Worm (Caenorhabditis elegans): ENCODE results near the gene sek-3.

sek-3 gene

ce11 chrX:4982009-4982625 is 35.6 kb upstream of the sek-3 start:
- peak; percentile 37 to 38 for TF ChIP-seq mdl-1 (tag; optimal IDR thresholded peaks at IDR 0.05)
- TF ChIP-seq lin-11 (tag; optimal IDR thresholded peaks at IDR 0.05), result peak; percentile 46
- TF ChIP-seq Y55F3AM.14 (GFP tag; optimal IDR thresholded peaks at IDR 0.05), result peak; percentile 57
- peak in 1 of 2 experiments; percentile 58 for TF ChIP-seq lsy-2 (tag; optimal IDR thresholded peaks at IDR 0.05)
- TF ChIP-seq egl-27 (tag; optimal IDR thresholded peaks at IDR 0.05), result no peak
- peak; percentile 47 for TF ChIP-seq C34F6.9 (tag; optimal IDR thresholded peaks at IDR 0.05)
- TF ChIP-seq sma-9 (GFP tag; optimal IDR thresholded peaks at IDR 0.05), result peak; percentile 65
- no peak for TF ChIP-seq sma-9 (tag; optimal IDR thresholded peaks at IDR 0.05)
- no peak for TF ChIP-seq elt-3 (tag; optimal IDR thresholded peaks at IDR 0.05)
- TF ChIP-seq ceh-16 (tag; optimal IDR thresholded peaks at IDR 0.05), result no peak
- TF ChIP-seq nhr-129 (tag; optimal IDR thresholded peaks at IDR 0.05), result peak; percentile 60
- TF ChIP-seq sem-4 (tag; optimal IDR thresholded peaks at IDR 0.05), result peak; percentile 55
- no peak for TF ChIP-seq sma-3 (GFP tag; optimal IDR thresholded peaks at IDR 0.05)
- peak; percentile 41 for TF ChIP-seq mab-5 (tag; optimal IDR thresholded peaks at IDR 0.05)
- no peak for TF ChIP-seq R02D3.7 (tag; optimal IDR thresholded peaks at IDR 0.05)
- TF ChIP-seq alr-1 (tag; optimal IDR thresholded peaks at IDR 0.05), result no peak
- TF ChIP-seq zag-1 (tag; optimal IDR thresholded peaks at IDR 0.05), result peak; percentile 88
- no peak for TF ChIP-seq elt-1 (tag; optimal IDR thresholded peaks at IDR 0.05)
- TF ChIP-seq nhr-237 (tag; optimal IDR thresholded peaks at IDR 0.05), result no peak
- TF ChIP-seq ztf-1 (GFP tag; conservative IDR thresholded peaks at IDR 0.05), result no peak
- TF ChIP-seq ztf-11 (tag; optimal IDR thresholded peaks at IDR 0.05), result no peak
- TF ChIP-seq nhr-6 (tag; optimal IDR thresholded peaks at IDR 0.05), result peak; percentile 39
- no peak for TF ChIP-seq ama-1 (optimal IDR thresholded peaks at IDR 0.05)
- TF ChIP-seq mbf-1 (tag; optimal IDR thresholded peaks at IDR 0.05), result no peak
- TF ChIP-seq dmd-4 (tag; optimal IDR thresholded peaks at IDR 0.05), result no peak
- no peak for TF ChIP-seq nhr-21 (tag; optimal IDR thresholded peaks at IDR 0.05)
- TF ChIP-seq nhr-77 (tag; optimal IDR thresholded peaks at IDR 0.05), result no peak
- TF ChIP-seq nhr-23 (tag; optimal IDR thresholded peaks at IDR 0.05), result no peak
- peak; percentile 49 for TF ChIP-seq crh-2 (tag; optimal IDR thresholded peaks at IDR 0.05)
- TF ChIP-seq nhr-25 (tag; optimal IDR thresholded peaks at IDR 0.05), result no peak
- no peak for TF ChIP-seq ZK546.5 (tag; optimal IDR thresholded peaks at IDR 0.05)
- peak; percentile 57 for TF ChIP-seq unc-55 (GFP tag; optimal IDR thresholded peaks at IDR 0.05)
- TF ChIP-seq F13H6.1 (tag; optimal IDR thresholded peaks at IDR 0.05), result peak; percentile 35
- no peak for TF ChIP-seq nhr-12 (tag; optimal IDR thresholded peaks at IDR 0.05)
- TF ChIP-seq nhr-11 (tag; optimal IDR thresholded peaks at IDR 0.05), result no peak
- no peak for TF ChIP-seq ztf-4 (tag; optimal IDR thresholded peaks at IDR 0.05)

ce11 chrX:4986354-4986753 is 31.3 kb upstream of the sek-3 start:
- no peak for TF ChIP-seq crh-2 (tag; optimal IDR thresholded peaks at IDR 0.05)
- no peak for TF ChIP-seq skn-1 (tag; optimal IDR thresholded peaks at IDR 0.05)
- no peak for TF ChIP-seq ZK546.5 (tag; optimal IDR thresholded peaks at IDR 0.05)
- TF ChIP-seq C34F6.9 (tag; optimal IDR thresholded peaks at IDR 0.05), result no peak
- TF ChIP-seq nhr-129 (tag; optimal IDR thresholded peaks at IDR 0.05), result no peak
- TF ChIP-seq nhr-11 (tag; optimal IDR thresholded peaks at IDR 0.05), result no peak
- TF ChIP-seq lsy-2 (tag; optimal IDR thresholded peaks at IDR 0.05), result no peak
- TF ChIP-seq ceh-16 (tag; optimal IDR thresholded peaks at IDR 0.05), result no peak
- no peak for TF ChIP-seq blmp-1 (tag; optimal IDR thresholded peaks at IDR 0.05; ENCODE audit: insufficient read depth)
- no peak for TF ChIP-seq Y55F3AM.14 (GFP tag; optimal IDR thresholded peaks at IDR 0.05)
- no peak for TF ChIP-seq R02D3.7 (tag; optimal IDR thresholded peaks at IDR 0.05)
- TF ChIP-seq nhr-6 (tag; optimal IDR thresholded peaks at IDR 0.05), result no peak
- no peak for TF ChIP-seq alr-1 (tag; optimal IDR thresholded peaks at IDR 0.05)
- no peak for TF ChIP-seq nhr-25 (tag; optimal IDR thresholded peaks at IDR 0.05)
- TF ChIP-seq sma-3 (GFP tag; optimal IDR thresholded peaks at IDR 0.05), result no peak
- no peak for TF ChIP-seq ztf-1 (GFP tag; conservative IDR thresholded peaks at IDR 0.05)
- TF ChIP-seq elt-1 (tag; optimal IDR thresholded peaks at IDR 0.05), result no peak

ce11 chrX:4987617-4988016 is 30.1 kb upstream of the sek-3 start:
- TF ChIP-seq nhr-11 (tag; optimal IDR thresholded peaks at IDR 0.05) (no peak), sma-3 (GFP tag; optimal IDR thresholded peaks at IDR 0.05) (no peak), F13H6.1 (tag; optimal IDR thresholded peaks at IDR 0.05) (no peak), nhr-21 (tag; optimal IDR thresholded peaks at IDR 0.05) (no peak), nhr-12 (tag; optimal IDR thresholded peaks at IDR 0.05) (no peak), C34F6.9 (tag; optimal IDR thresholded peaks at IDR 0.05) (no peak), unc-39 (tag; optimal IDR thresholded peaks at IDR 0.05) (no peak), blmp-1 (tag; optimal IDR thresholded peaks at IDR 0.05; ENCODE audit: insufficient read depth) (no peak), aly-2 (tag; optimal IDR thresholded peaks at IDR 0.05) (no peak), nhr-237 (tag; optimal IDR thresholded peaks at IDR 0.05) (no peak), lin-11 (tag; optimal IDR thresholded peaks at IDR 0.05) (no peak), nhr-10 (tag; optimal IDR thresholded peaks at IDR 0.05) (no peak), mdl-1 (tag; optimal IDR thresholded peaks at IDR 0.05) (no peak), unc-62 (GFP tag; optimal IDR thresholded peaks at IDR 0.05) (no peak), egl-27 (tag; optimal IDR thresholded peaks at IDR 0.05) (no peak), sma-9 (GFP tag; optimal IDR thresholded peaks at IDR 0.05) (no peak), sma-9 (tag; optimal IDR thresholded peaks at IDR 0.05) (no peak)

All from whole organism, L2 larva.